Fruit fly (Drosophila melanogaster) whole organism, wandering third instar larva: ENCODE data around the gene sbr.

Source experiments
- CG9705 ChIP-seq: fragments of 200-800 bp; sonication (Bioruptor generic); optimal IDR thresholded peaks from 2 replicates; lab custom pipeline; 2018; ENCODE audit warnings: missing biosample characterization, mild to moderate bottlenecking, missing genetic modification characterization
- br ChIP-seq: fragments of 200-800 bp; sonication (Bioruptor generic); optimal IDR thresholded peaks from 2 replicates; lab custom pipeline; 2016; ENCODE audit warnings: missing biosample characterization, missing genetic modification characterization
- pan ChIP-seq: fragments of >200 bp; optimal IDR thresholded peaks from 2 replicates; lab custom pipeline; 2017

dm6 chrX:10887643-10888042 lies 40.8 kb upstream of the sbr start:
- TF ChIP-seq br (GFP tag; lab: Kevin White, UChicago) = no peak
- no peak for TF ChIP-seq CG9705 (GFP tag; lab: Kevin White, UChicago)
- no peak for TF ChIP-seq pan (lab: Kevin White, UChicago)
